Fruit fly (Drosophila melanogaster) S2 (cell line): ENCODE measurements around the gene spdo.

Experiments
- CG8478 ChIP-seq: fragments of >200 bp; optimal IDR thresholded peaks from 2 replicates; lab custom pipeline; 2018
- CTCF ChIP-seq, 2 experiments: fragments of >200 bp; optimal IDR thresholded peaks; 2 replicates each; lab custom pipeline; 2018

DNA sequence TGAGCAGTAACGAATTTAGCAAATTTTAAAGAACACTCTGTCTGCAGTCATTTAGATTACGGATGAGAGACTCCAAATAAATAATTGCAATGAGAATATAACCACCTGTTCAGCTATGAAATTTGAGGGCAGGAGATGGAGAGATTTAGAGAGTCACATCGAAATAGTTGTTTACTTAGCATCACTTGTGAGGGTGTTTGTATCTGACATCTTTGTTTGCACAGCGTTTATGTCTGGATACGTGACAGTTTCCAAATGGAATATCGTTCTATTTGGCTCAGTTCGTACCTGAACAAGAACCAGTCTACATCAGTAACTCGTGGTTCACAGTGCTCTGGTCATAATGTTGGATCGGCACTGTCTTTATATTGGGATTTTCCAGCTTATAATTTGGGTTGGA lies 13.3 kb downstream of the spdo start, which contains the start of gene PH4alphaSG2:
- TF ChIP-seq CG8478 (lab: Kevin White, UChicago): no peak
- no peak for TF ChIP-seq CTCF (optimal IDR thresholded peaks at IDR 0.05; lab: Kevin White, UChicago)
